Fruit fly (Drosophila melanogaster) whole organism, pupa: ENCODE data around the gene CG13059.

Experiments
- CG17806 ChIP-seq: fragments of 200-800 bp; sonication (Bioruptor generic); optimal IDR thresholded peaks from 2 replicates; lab custom pipeline; 2018; ENCODE audit warnings: missing biosample characterization, mild to moderate bottlenecking, missing genetic modification characterization, moderate library complexity
- CG32121 ChIP-seq: fragments of 200-800 bp; sonication (Bioruptor generic); IDR thresholded peaks from 2 replicates; pipeline ENCODE4 v1.3.6; 2022; ENCODE audit warnings: missing biosample characterization, missing genetic modification characterization
- CG8159 ChIP-seq: fragments of 200-800 bp; sonication (Bioruptor generic); optimal IDR thresholded peaks from 3 replicates; lab custom pipeline; 2018; ENCODE audit warnings: missing biosample characterization, mild to moderate bottlenecking, missing genetic modification characterization, moderate library complexity
- EcR ChIP-seq: fragments of 200-800 bp; sonication (Bioruptor generic); optimal IDR thresholded peaks from 3 replicates; lab custom pipeline; 2019; ENCODE audit warnings: missing biosample characterization, missing genetic modification characterization, mild to moderate bottlenecking, moderate library complexity, missing genetic modification reagents
- Pif1A ChIP-seq: fragments of 200-800 bp; sonication (Bioruptor generic); optimal IDR thresholded peaks from 3 replicates; lab custom pipeline; 2016; ENCODE audit warnings: missing biosample characterization, missing genetic modification characterization
- rn ChIP-seq: fragments of 200-800 bp; sonication (Bioruptor generic); IDR thresholded peaks from 2 replicates; pipeline ENCODE4 v1.3.6; 2022; ENCODE audit warnings: missing biosample characterization, missing genetic modification characterization

dm6 chr3L:16331633-16332032 lies 8.2 kb downstream of the CG13059 start, which contains the start of gene retinin:
- TF ChIP-seq CG32121 (GFP tag; lab: Robert Waterston, UW) (no peak), Pif1A (no peak), CG8159 (tag; lab: Kevin White, UChicago) (no peak), EcR (GFP tag; lab: Kevin White, UChicago) (no peak), CG17806 (no peak), rn (GFP tag; lab: Robert Waterston, UW) (no peak)
